Worm (Caenorhabditis elegans): ENCODE data around the gene F10G7.5.

Gene F10G7.5

ce11 chrII:4729733-4730132 lies 36.5 kb downstream of the F10G7.5 start, which contains the start of gene F41C3.7:
F41C3.7 (plus strand) TSS chrII:4730033.
- no peak for TF ChIP-seq Y48G9A.11 (GFP tag; IDR thresholded peaks at IDR 0.05)
- no peak for TF ChIP-seq dve-1 (tag; optimal IDR thresholded peaks at IDR 0.05; ENCODE audit: insufficient read depth)
- TF ChIP-seq arid-1 (GFP tag; conservative IDR thresholded peaks at IDR 0.05) = no peak
- TF ChIP-seq unc-62 (GFP tag; optimal IDR thresholded peaks at IDR 0.05 in 1 of 2) = no peak
- no peak for TF ChIP-seq unc-62 (tag; optimal IDR thresholded peaks at IDR 0.05)
- TF ChIP-seq lin-38 (GFP tag; IDR thresholded peaks at IDR 0.05) = no peak
- TF ChIP-seq nhr-76 (tag; optimal IDR thresholded peaks at IDR 0.05) = no peak
- no peak for TF ChIP-seq pqm-1 (tag; optimal IDR thresholded peaks at IDR 0.05)
- no peak for TF ChIP-seq madf-5 (GFP tag; IDR thresholded peaks at IDR 0.05)

ce11 chrII:4733848-4734247 lies 40.6 kb downstream of the F10G7.5 start, which contains the start of gene F41C3.11:
F41C3.11 (minus strand) TSS chrII:4733948.
- TF ChIP-seq php-3 (GFP tag; IDR thresholded peaks at IDR 0.05) (no peak), ctbp-1 (GFP tag; IDR thresholded peaks at IDR 0.05) (no peak), duxl-1 (tag; optimal IDR thresholded peaks at IDR 0.05; ENCODE audit: poor library complexity) (no peak), tag-97 (GFP tag; IDR thresholded peaks at IDR 0.05) (no peak), daf-19 (GFP tag; conservative IDR thresholded peaks at IDR 0.05) (no peak), F37D6.2 (tag; optimal IDR thresholded peaks at IDR 0.05) (no peak), mdt-29 (GFP tag; IDR thresholded peaks at IDR 0.05) (no peak), ceh-32 (tag; optimal IDR thresholded peaks at IDR 0.05; ENCODE audit: poor library complexity) (no peak), lin-39 (tag; optimal IDR thresholded peaks at IDR 0.05) (no peak), dmd-9 (GFP tag; IDR thresholded peaks at IDR 0.05) (no peak), lin-29 (GFP tag; IDR thresholded peaks at IDR 0.05) (no peak), mep-1 (tag; optimal IDR thresholded peaks at IDR 0.05) (no peak), nhr-25 (tag; optimal IDR thresholded peaks at IDR 0.05; ENCODE audit: borderline replicate concordance, insufficient read depth) (no peak), pha-4 (GFP tag; IDR thresholded peaks at IDR 0.05) (no peak), pha-4 (tag; optimal IDR thresholded peaks at IDR 0.05) (no peak), unc-62 (GFP tag; optimal IDR thresholded peaks at IDR 0.05 in 1 of 2) (no peak), unc-62 (tag; optimal IDR thresholded peaks at IDR 0.05) (no peak), dmd-8 (GFP tag; IDR thresholded peaks at IDR 0.05) (no peak), mdl-1 (tag; optimal IDR thresholded peaks at IDR 0.05) (no peak)

ce11 chrII:4734477-4734876 lies 41.3 kb downstream of the F10G7.5 start:
- TF ChIP-seq nhr-28 (tag; optimal IDR thresholded peaks at IDR 0.05) = peak; percentile 48
- peak; percentile 56 for TF ChIP-seq nhr-25 (tag; optimal IDR thresholded peaks at IDR 0.05; ENCODE audit: borderline replicate concordance, insufficient read depth)
- TF ChIP-seq hlh-11 (tag; optimal IDR thresholded peaks at IDR 0.05) = no peak

ce11 chrII:4736585-4736984 lies 43.4 kb downstream of the F10G7.5 start:
- TF ChIP-seq unc-62 (GFP tag; optimal IDR thresholded peaks at IDR 0.05 in 1 of 2) (peak in 1 of 2 experiments; percentile 6), unc-62 (tag; optimal IDR thresholded peaks at IDR 0.05) (no peak), pqm-1 (tag; optimal IDR thresholded peaks at IDR 0.05) (no peak), ztf-7 (tag; optimal IDR thresholded peaks at IDR 0.05) (no peak), ctbp-1 (GFP tag; IDR thresholded peaks at IDR 0.05) (no peak), ceh-62 (tag; optimal IDR thresholded peaks at IDR 0.05) (no peak), daf-16 (GFP tag; optimal IDR thresholded peaks at IDR 0.05) (peak in 1 of 2 experiments; percentile 90), daf-16 (tag; optimal IDR thresholded peaks at IDR 0.05) (no peak), set-16 (GFP tag; IDR thresholded peaks at IDR 0.05) (no peak), lin-1 (GFP tag; IDR thresholded peaks at IDR 0.05) (no peak), aly-2 (tag; optimal IDR thresholded peaks at IDR 0.05) (no peak)
